Worm (Caenorhabditis elegans): Measurements from ENCODE around the gene brp-1.

DNA sequence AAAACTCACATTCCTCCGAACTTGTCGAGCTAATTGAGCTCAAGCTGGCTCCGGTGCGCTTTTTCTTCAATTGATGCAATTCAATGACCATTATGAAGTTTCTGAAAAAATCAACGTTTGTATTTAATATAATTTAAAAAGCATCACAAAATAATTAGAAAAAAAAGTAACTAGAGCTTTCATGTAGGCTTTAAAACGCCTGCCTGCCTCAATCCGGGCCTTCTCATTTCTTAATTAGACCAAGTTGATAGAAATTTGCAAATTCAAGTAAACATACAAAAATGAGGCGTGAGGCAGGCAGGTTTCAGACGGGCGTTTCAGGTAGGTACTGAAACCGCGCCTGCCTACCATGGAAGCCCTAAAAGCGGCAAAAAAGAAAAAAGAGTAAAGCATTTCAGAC lies 17.5 kb upstream of the brp-1 start, which contains the start of gene Y56A3A.33:
- TF ChIP-seq him-1 (tag; optimal IDR thresholded peaks at IDR 0.05) (no peak), dao-5 (tag; optimal IDR thresholded peaks at IDR 0.05) (no peak), W03F9.2 (tag; optimal IDR thresholded peaks at IDR 0.05) (no peak)
